Worm (Caenorhabditis elegans): ENCODE results near the gene sgt-1.
"Not testable (repeated sequence)": the region's sequence is repeated elsewhere in the genome, so short reads cannot be mapped to it uniquely, and the experiment has no call there.

Gene sgt-1

ce11 chrII:4860260-4860659, 43.3 kb downstream of the sgt-1 start, which contains the start of the genes nspd-5 and F11G11.4:
TSS of gene nspd-5 (minus strand) at chrII:4860360.
TSS of gene F11G11.4 (plus strand) at chrII:4860594.
- TF ChIP-seq unc-62 (GFP tag; optimal IDR thresholded peaks at IDR 0.05): not testable (repeated sequence)

DNA sequence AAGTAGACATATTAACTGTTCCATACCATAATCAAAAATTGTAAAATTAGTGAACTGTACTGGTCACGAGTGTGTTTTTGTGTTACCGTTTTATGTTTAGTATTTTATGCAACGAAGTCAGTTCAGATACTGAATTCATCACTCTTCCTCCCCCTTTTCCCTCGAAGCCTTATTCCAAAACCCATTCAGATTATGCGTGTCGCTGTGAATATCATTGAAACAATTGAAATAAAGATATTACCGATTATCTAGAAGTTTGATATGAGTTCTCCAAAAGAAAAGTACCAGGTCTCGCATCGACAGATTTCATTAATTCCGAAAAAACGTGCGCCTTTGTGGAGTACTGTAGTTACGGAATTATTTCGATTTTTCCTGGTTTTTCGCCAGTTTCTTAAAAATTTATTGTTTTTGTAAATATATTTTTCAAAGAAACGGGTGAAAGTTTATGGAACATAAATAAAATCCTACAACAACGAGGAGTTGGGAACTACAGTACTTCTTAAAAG, 44.6 kb downstream of the sgt-1 start:
- TF ChIP-seq unc-62 (GFP tag; optimal IDR thresholded peaks at IDR 0.05): no peak

DNA sequence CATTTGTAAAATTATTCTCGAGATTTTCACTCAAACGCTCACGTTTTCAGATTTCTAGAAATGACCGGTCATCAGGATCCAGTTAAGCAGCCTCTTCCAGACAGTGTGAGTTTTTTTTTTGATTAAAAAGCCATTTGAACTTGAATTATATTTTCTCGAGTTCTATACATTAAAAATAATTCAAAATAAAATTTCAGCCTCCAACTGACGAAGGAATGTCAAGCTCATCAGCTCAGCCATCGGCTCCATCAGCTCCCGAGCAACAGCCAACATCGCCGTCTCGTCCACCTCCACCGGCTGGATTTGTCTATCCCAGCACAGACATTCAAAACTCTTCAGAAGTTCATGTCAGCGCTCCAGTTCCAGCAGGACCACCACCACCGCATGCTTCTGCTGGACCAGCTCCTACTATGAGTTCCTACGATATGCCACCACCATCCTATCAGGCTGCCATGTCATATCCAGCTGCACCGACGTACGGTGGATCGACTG, 45.7 kb downstream of the sgt-1 start, which contains the start of gene F11G11.5:
TSS of gene F11G11.5 (plus strand) at position 51 of the 492 bp plus-strand sequence.
- no peak for TF ChIP-seq unc-62 (GFP tag; optimal IDR thresholded peaks at IDR 0.05)

DNA sequence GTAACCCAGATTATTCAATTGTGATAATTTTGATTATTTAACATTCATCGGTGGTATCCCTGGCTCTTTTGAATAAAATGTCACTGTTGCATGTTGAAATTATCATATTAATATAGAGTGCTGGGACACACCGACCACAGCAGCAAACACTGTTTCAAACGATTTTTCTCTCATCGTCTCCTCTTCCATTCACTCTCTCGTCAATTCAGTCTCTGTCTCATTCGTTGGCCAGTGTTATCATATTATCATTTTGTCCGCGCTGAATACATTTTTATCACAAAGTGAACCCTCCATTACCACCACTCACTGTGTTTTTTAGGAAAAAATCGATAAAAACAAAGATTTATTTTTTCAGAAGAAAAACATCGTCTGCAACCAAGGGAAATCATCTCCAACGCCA, 46.5 kb downstream of the sgt-1 start:
- no peak for TF ChIP-seq unc-62 (GFP tag; optimal IDR thresholded peaks at IDR 0.05)

- TF ChIP-seq unc-62 (GFP tag; optimal IDR thresholded peaks at IDR 0.05): no peak
Measured at ce11 chrII:4856113-4856512, 47.5 kb downstream of the sgt-1 start.

DNA sequence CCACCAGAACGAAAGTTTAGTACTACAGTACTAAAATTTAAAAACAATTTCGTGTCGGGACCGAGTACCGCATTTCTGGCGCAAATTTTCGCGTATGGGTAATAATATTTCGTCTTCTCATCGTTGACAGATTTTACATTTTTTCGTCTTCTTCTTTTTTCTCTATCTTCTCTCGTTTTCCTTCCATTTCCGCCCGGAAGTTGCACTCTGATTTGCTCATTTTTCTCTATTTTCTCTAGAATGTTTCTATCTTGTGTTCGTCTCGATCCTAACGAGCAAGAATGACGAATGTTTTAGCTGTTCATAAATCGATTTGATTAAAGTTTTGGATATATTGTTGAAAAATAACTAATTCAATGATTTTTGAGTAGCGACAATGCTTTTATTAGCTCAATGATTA, 48.1 kb downstream of the sgt-1 start:
- TF ChIP-seq unc-62 (GFP tag; optimal IDR thresholded peaks at IDR 0.05): no peak

DNA sequence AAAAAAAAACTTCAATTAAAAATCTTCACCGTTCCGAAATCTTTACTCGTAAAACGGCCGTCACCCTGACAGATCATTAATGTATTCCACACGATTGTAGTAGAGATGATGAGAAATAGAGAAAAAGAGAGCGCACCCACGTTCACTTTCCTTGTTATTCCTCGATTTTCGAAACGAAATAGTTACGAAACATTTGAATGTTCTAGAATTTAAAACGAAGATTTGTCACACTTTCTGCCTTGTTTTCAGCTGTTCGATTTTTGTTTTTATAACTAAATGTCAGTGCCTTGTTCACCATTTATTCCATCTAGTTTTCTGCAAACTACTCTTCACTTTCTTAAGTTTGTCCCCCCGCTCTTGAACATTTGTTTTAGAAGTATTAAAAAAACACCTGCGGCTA, 48.8 kb downstream of the sgt-1 start:
- TF ChIP-seq unc-62 (GFP tag; optimal IDR thresholded peaks at IDR 0.05): no peak
